Worm (Caenorhabditis elegans) whole organism, L4/young adult: ENCODE measurements around the gene C50F4.8.

Source experiments
- W03F9.2 ChIP-seq: fragments of 150-350 bp; optimal IDR thresholded peaks from 2 replicates; lab custom pipeline; 2014; ENCODE audit warnings: missing biosample characterization, missing genetic modification characterization
- dao-5 ChIP-seq: sonication (generic microtip); optimal IDR thresholded peaks from 2 replicates; lab custom pipeline; 2016; ENCODE audit warnings: missing genotype, missing genetic modification characterization, moderate library complexity, missing compliant biosample characterization
- him-1 ChIP-seq: sonication (generic microtip); optimal IDR thresholded peaks from 2 replicates; lab custom pipeline; 2016; ENCODE audit warnings: missing genotype, missing genetic modification reagents, missing genetic modification characterization, missing compliant biosample characterization

DNA sequence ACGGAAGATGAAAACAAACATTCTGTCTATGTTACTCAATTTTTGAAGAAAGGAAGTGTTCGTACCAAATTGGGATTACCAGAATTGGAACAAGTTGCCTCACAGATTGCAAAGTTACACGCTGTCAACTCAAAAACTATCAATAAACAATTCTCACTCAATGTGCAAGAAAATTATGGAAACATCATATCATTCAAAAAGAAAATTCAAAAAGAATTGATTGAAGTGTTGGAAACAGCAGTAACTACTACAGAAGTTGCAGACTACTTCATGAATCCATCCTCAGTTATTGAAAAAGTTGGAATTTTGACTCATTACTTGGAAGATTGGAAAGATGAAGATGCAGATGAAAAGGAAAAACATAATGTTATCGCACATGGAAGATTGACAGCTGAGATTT, 9.3 kb upstream of the C50F4.8 start:
- TF ChIP-seq him-1 (tag; lab: Kevin White, UChicago) (no peak), W03F9.2 (tag; lab: Kevin White, UChicago) (no peak), dao-5 (tag; lab: Kevin White, UChicago) (no peak)
